Fruit fly (Drosophila melanogaster) whole organism, embryonic: ENCODE data around the gene CG13843.

ENCODE experiments used
- CG12104 ChIP-seq: fragments of 200-800 bp; sonication (Bioruptor generic); optimal IDR thresholded peaks from 3 replicates; lab custom pipeline; 2016; ENCODE audit warnings: missing biosample characterization, missing genetic modification characterization
- CG12391 ChIP-seq: fragments of 200-800 bp; sonication (Bioruptor generic); optimal IDR thresholded peaks from 3 replicates; lab custom pipeline; 2018; ENCODE audit warnings: missing biosample characterization, mild to moderate bottlenecking, missing genetic modification characterization, moderate library complexity
- CG13296 ChIP-seq: fragments of 200-800 bp; sonication (Bioruptor generic); optimal IDR thresholded peaks from 3 replicates; lab custom pipeline; 2018; ENCODE audit warnings: missing biosample characterization, mild to moderate bottlenecking, missing genetic modification characterization
- CG14050 ChIP-seq: fragments of 200-800 bp; sonication (Bioruptor generic); IDR thresholded peaks from 3 replicates; pipeline ENCODE4 v1.3.6; 2022; ENCODE audit warnings: missing biosample characterization, missing genetic modification characterization
- CG15073 ChIP-seq: fragments of 200-800 bp; sonication (Bioruptor generic); optimal IDR thresholded peaks from 2 replicates; lab custom pipeline; 2016; ENCODE audit warnings: missing biosample characterization, missing genetic modification characterization
- CG15601 ChIP-seq: fragments of 200-800 bp; sonication (Bioruptor generic); optimal IDR thresholded peaks from 3 replicates; lab custom pipeline; 2019; ENCODE audit warnings: missing biosample characterization, mild to moderate bottlenecking, missing genetic modification characterization, moderate library complexity
- CG1603 ChIP-seq: fragments of 200-800 bp; sonication (Bioruptor generic); optimal IDR thresholded peaks from 2 replicates; lab custom pipeline; 2019; ENCODE audit warnings: missing biosample characterization, mild to moderate bottlenecking, missing genetic modification characterization, moderate library complexity
- CG17568 ChIP-seq: fragments of 200-800 bp; sonication (Bioruptor generic); optimal IDR thresholded peaks from 2 replicates; lab custom pipeline; 2018; ENCODE audit warnings: missing biosample characterization, mild to moderate bottlenecking, missing genetic modification characterization, moderate library complexity
- CG17829 ChIP-seq: fragments of 200-800 bp; optimal IDR thresholded peaks from 2 replicates; lab custom pipeline; 2019; ENCODE audit warnings: missing biosample characterization, mild to moderate bottlenecking, missing genetic modification characterization, moderate library complexity
- CG1832 ChIP-seq: fragments of 200-800 bp; sonication (Bioruptor generic); optimal IDR thresholded peaks from 2 replicates; lab custom pipeline; 2017; ENCODE audit warnings: missing biosample characterization, mild to moderate bottlenecking, missing genetic modification characterization, inconsistent platforms
- CG2712 ChIP-seq: fragments of 200-800 bp; optimal IDR thresholded peaks from 3 replicates; lab custom pipeline; 2019; ENCODE audit warnings: missing biosample characterization, mild to moderate bottlenecking, missing genetic modification characterization, moderate library complexity
- CG33213 ChIP-seq: fragments of 200-800 bp; sonication (Bioruptor generic); optimal IDR thresholded peaks from 3 replicates; lab custom pipeline; 2016; ENCODE audit warnings: missing biosample characterization, missing genetic modification characterization
- CG34224 ChIP-seq: fragments of 200-800 bp; sonication (Bioruptor generic); IDR thresholded peaks from 3 replicates; pipeline ENCODE4 v1.3.6; 2022; ENCODE audit warnings: missing biosample characterization, missing genetic modification characterization; ENCODE audit not compliant: partially characterized antibody
- CG4404 ChIP-seq: fragments of 200-800 bp; sonication (Bioruptor generic); IDR thresholded peaks from 2 replicates; pipeline ENCODE4 v1.3.6; 2022; ENCODE audit warnings: missing biosample characterization, missing genetic modification characterization
- CG5953 ChIP-seq: fragments of 200-800 bp; sonication (Bioruptor generic); IDR thresholded peaks from 2 replicates; pipeline ENCODE4 v1.3.6; 2022; ENCODE audit warnings: missing biosample characterization, missing genetic modification characterization
- CG6654 ChIP-seq: fragments of 200-800 bp; sonication (Bioruptor generic); optimal IDR thresholded peaks from 2 replicates; lab custom pipeline; 2017; ENCODE audit warnings: missing biosample characterization, mild to moderate bottlenecking, missing genetic modification characterization
- CG7556 ChIP-seq: fragments of 200-800 bp; sonication (Bioruptor generic); optimal IDR thresholded peaks from 2 replicates; lab custom pipeline; 2017; ENCODE audit warnings: missing biosample characterization, mild to moderate bottlenecking, missing genetic modification characterization
- CG9215 ChIP-seq: fragments of 200-800 bp; sonication (Bioruptor generic); IDR thresholded peaks from 2 replicates; pipeline ENCODE4 v1.3.6; 2022; ENCODE audit warnings: missing biosample characterization, missing genetic modification characterization
- CTCF ChIP-seq: fragments of 200-800 bp; sonication (Bioruptor generic); optimal IDR thresholded peaks from 2 replicates; lab custom pipeline; 2017; ENCODE audit warnings: missing biosample characterization, mild to moderate bottlenecking, missing genetic modification characterization, moderate library complexity
- CrebB ChIP-seq: fragments of 200-800 bp; sonication (Bioruptor generic); optimal IDR thresholded peaks from 3 replicates; lab custom pipeline; 2018; ENCODE audit warnings: missing biosample characterization, mild to moderate bottlenecking, missing genetic modification characterization
- Doc2 ChIP-seq: fragments of 200-800 bp; sonication (Bioruptor generic); IDR thresholded peaks from 2 replicates; pipeline ENCODE4 v1.3.6; 2022; ENCODE audit warnings: missing biosample characterization, missing genetic modification characterization
- E2f1 ChIP-seq: fragments of 200-800 bp; sonication (Bioruptor generic); IDR thresholded peaks from 2 replicates; pipeline ENCODE4 v1.3.6; 2022; ENCODE audit warnings: missing biosample characterization, missing genetic modification characterization
- Hmr ChIP-seq: fragments of 200-800 bp; sonication (Bioruptor generic); optimal IDR thresholded peaks from 3 replicates; lab custom pipeline; 2017; ENCODE audit warnings: mild to moderate bottlenecking, missing biosample characterization, missing genetic modification reagents, missing genetic modification characterization
- Hr78 ChIP-seq, 2 experiments: fragments of 200-800 bp in 1 of 2; fragments of >200 bp in 1 of 2; sonication (Bioruptor generic) in 1 of 2; optimal IDR thresholded peaks; 2 replicates each; lab custom pipeline; 2017 to 2019; ENCODE audit warnings: missing biosample characterization in 2 of 2, missing genetic modification characterization in 2 of 2, mild to moderate bottlenecking in 1 of 2, moderate library complexity in 1 of 2
- Lhr ChIP-seq: fragments of 200-800 bp; sonication (Bioruptor generic); optimal IDR thresholded peaks from 3 replicates; lab custom pipeline; 2017; ENCODE audit warnings: mild to moderate bottlenecking, missing biosample characterization, missing genetic modification reagents, missing genetic modification characterization
- MESR4 ChIP-seq: fragments of 200-800 bp; sonication (Bioruptor generic); optimal IDR thresholded peaks from 2 replicates; lab custom pipeline; 2018; ENCODE audit warnings: missing biosample characterization, mild to moderate bottlenecking, missing genetic modification characterization, moderate library complexity
- Meics ChIP-seq: fragments of 200-800 bp; sonication (Bioruptor generic); optimal IDR thresholded peaks from 2 replicates; lab custom pipeline; 2017; ENCODE audit warnings: missing biosample characterization, mild to moderate bottlenecking, missing genetic modification characterization
- Nf-YC ChIP-seq: fragments of 200-800 bp; optimal IDR thresholded peaks from 3 replicates; lab custom pipeline; 2019; ENCODE audit warnings: missing biosample characterization, mild to moderate bottlenecking, missing genetic modification characterization, moderate library complexity
- Scr ChIP-seq: fragments of 200-800 bp; sonication (Bioruptor generic); IDR thresholded peaks from 2 replicates; pipeline ENCODE4 v1.3.6; 2022; ENCODE audit warnings: missing biosample characterization, missing genetic modification characterization; ENCODE audit not compliant: partially characterized antibody
- Sin3A ChIP-seq: fragments of >200 bp; optimal IDR thresholded peaks from 2 replicates; lab custom pipeline; 2018
- Sox102F ChIP-seq: fragments of 200-800 bp; sonication (Bioruptor generic); optimal IDR thresholded peaks from 2 replicates; lab custom pipeline; 2018; ENCODE audit warnings: missing biosample characterization, mild to moderate bottlenecking, missing genetic modification characterization, moderate library complexity
- Stat92E ChIP-seq, 3 experiments: fragments of >200 bp in 2 of 3; fragments of 200-800 bp in 1 of 3; sonication (Bioruptor generic) in 1 of 3; optimal IDR thresholded peaks; 2 replicates each; lab custom pipeline; 2017 to 2019; ENCODE audit warnings: missing biosample characterization in 3 of 3, missing genetic modification characterization in 3 of 3, mild to moderate bottlenecking in 1 of 3, moderate library complexity in 1 of 3
- Tbp ChIP-seq: fragments of >200 bp; optimal IDR thresholded peaks from 2 replicates; lab custom pipeline; 2018; ENCODE audit warnings: missing biosample characterization, missing genetic modification characterization
- Usf ChIP-seq: fragments of 200-800 bp; sonication (Bioruptor generic); optimal IDR thresholded peaks from 2 replicates; lab custom pipeline; 2017; ENCODE audit warnings: missing genotype, missing biosample characterization, missing genetic modification characterization
- Vsx1 ChIP-seq: fragments of 200-800 bp; sonication (Bioruptor generic); optimal IDR thresholded peaks from 2 replicates; lab custom pipeline; 2017; ENCODE audit warnings: missing biosample characterization, mild to moderate bottlenecking, missing genetic modification characterization, missing genetic modification reagents
- ap ChIP-seq: fragments of 200-800 bp; sonication (Bioruptor generic); IDR thresholded peaks from 2 replicates; pipeline ENCODE4 v1.3.6; 2022; ENCODE audit warnings: missing biosample characterization, missing genetic modification characterization
- cad ChIP-seq: fragments of >200 bp; optimal IDR thresholded peaks from 2 replicates; lab custom pipeline; 2017; ENCODE audit warnings: missing biosample characterization, missing genetic modification characterization
- cato ChIP-seq: fragments of 200-800 bp; sonication (Bioruptor generic); optimal IDR thresholded peaks from 2 replicates; lab custom pipeline; 2016; ENCODE audit warnings: missing biosample characterization, missing genetic modification characterization, borderline replicate concordance
- dati ChIP-seq: fragments of 200-800 bp; sonication (Bioruptor generic); IDR thresholded peaks from 2 replicates; pipeline ENCODE4 v1.3.6; 2022; ENCODE audit warnings: missing biosample characterization, missing genetic modification characterization
- dimm ChIP-seq: fragments of 200-800 bp; sonication (Bioruptor generic); IDR thresholded peaks from 2 replicates; pipeline ENCODE4 v1.3.6; 2022; ENCODE audit warnings: missing biosample characterization, missing genetic modification characterization
- gcm2 ChIP-seq: fragments of 200-800 bp; sonication (Bioruptor generic); optimal IDR thresholded peaks from 2 replicates; lab custom pipeline; 2016; ENCODE audit warnings: missing biosample characterization, missing genetic modification characterization
- ind ChIP-seq: fragments of 200-800 bp; sonication (Bioruptor generic); optimal IDR thresholded peaks from 3 replicates; lab custom pipeline; 2016; ENCODE audit warnings: missing biosample characterization, missing genetic modification characterization
- prd ChIP-seq, 3 experiments: fragments of >200 bp in 2 of 3; fragments of 200-800 bp in 1 of 3; sonication (Bioruptor generic) in 1 of 3; optimal IDR thresholded peaks in 2 of 3; IDR thresholded peaks in 1 of 3; 2 replicates in 2 of 3; 3 replicates in 1 of 3; pipeline versions ENCODE4 v1.3.6 to Lab custom; 2017 to 2022; ENCODE audit warnings: missing biosample characterization in 1 of 3, missing genetic modification characterization in 1 of 3
- pzg ChIP-seq: fragments of 200-800 bp; sonication (Bioruptor generic); optimal IDR thresholded peaks from 3 replicates; lab custom pipeline; 2018; ENCODE audit warnings: missing biosample characterization, mild to moderate bottlenecking, missing genetic modification characterization, moderate library complexity
- seq ChIP-seq: fragments of 200-800 bp; sonication (Bioruptor generic); IDR thresholded peaks from 2 replicates; pipeline ENCODE4 v1.3.6; 2022; ENCODE audit warnings: missing biosample characterization, missing genetic modification characterization
- sqz ChIP-seq: fragments of 200-800 bp; sonication (Bioruptor generic); optimal IDR thresholded peaks from 3 replicates; lab custom pipeline; 2018; ENCODE audit warnings: missing biosample characterization, mild to moderate bottlenecking, missing genetic modification characterization
- ssp ChIP-seq: fragments of 200-800 bp; sonication (Bioruptor generic); IDR thresholded peaks from 2 replicates; pipeline ENCODE4 v1.3.6; 2022; ENCODE audit warnings: missing biosample characterization, missing genetic modification characterization
- tin ChIP-seq: fragments of 200-800 bp; sonication (Bioruptor generic); optimal IDR thresholded peaks from 3 replicates; lab custom pipeline; 2016; ENCODE audit warnings: missing biosample characterization, missing genetic modification characterization
- tll ChIP-seq, 2 experiments: fragments of 200-800 bp in 1 of 2; fragments of >200 bp in 1 of 2; sonication (Bioruptor generic) in 1 of 2; optimal IDR thresholded peaks; 2 replicates each; lab custom pipeline; 2017 to 2019; ENCODE audit warnings: missing biosample characterization in 2 of 2, missing genetic modification characterization in 2 of 2, mild to moderate bottlenecking in 1 of 2, moderate library complexity in 1 of 2
- vvl ChIP-seq: fragments of 200-800 bp; sonication (Bioruptor generic); IDR thresholded peaks from 2 replicates; pipeline ENCODE4 v1.3.6; 2022; ENCODE audit warnings: missing biosample characterization, missing genetic modification characterization

CG13843 gene

dm6 chr3R:22624737-22625136, 15.5 kb downstream of the CG13843 start (continued):
- peak; percentile 34; the same call in 1 of the 2 replicates for TF ChIP-seq CG9215 (GFP tag; lab: Robert Waterston, UW)
- no peak for TF ChIP-seq MESR4 (GFP tag; lab: Kevin White, UChicago)
- peak; percentile 73 for TF ChIP-seq ap (GFP tag; lab: Robert Waterston, UW)
- TF ChIP-seq prd (optimal IDR thresholded peaks at IDR 0.05; lab: Kevin White, UChicago): no peak
- TF ChIP-seq prd (GFP tag; IDR thresholded peaks at IDR 0.05; lab: Robert Waterston, UW): peak; percentile 70; the same call in 2 of the 3 replicates
- TF ChIP-seq Lhr (GFP tag; lab: Kevin White, UChicago): no peak
- no peak for TF ChIP-seq CG15073 (GFP tag; lab: Kevin White, UChicago)
- TF ChIP-seq CTCF (GFP tag; lab: Kevin White, UChicago): peak; percentile 27
- peak; percentile 67 for TF ChIP-seq CG12391 (tag; lab: Kevin White, UChicago)
- no peak for TF ChIP-seq cato (GFP tag; lab: Kevin White, UChicago)
- TF ChIP-seq CG33213 (GFP tag; lab: Kevin White, UChicago): peak; percentile 56
- TF ChIP-seq CG1603: peak; percentile 82
- peak; percentile 72 for TF ChIP-seq ind (GFP tag; lab: Kevin White, UChicago)
- TF ChIP-seq ssp (GFP tag; lab: Robert Waterston, UW): peak; percentile 61
- no peak for TF ChIP-seq Doc2 (GFP tag; lab: Robert Waterston, UW)
- no peak for TF ChIP-seq CG13296 (GFP tag; lab: Kevin White, UChicago)
- TF ChIP-seq Hr78 (GFP tag; optimal IDR thresholded peaks at IDR 0.05; lab: Kevin White, UChicago): no peak
- TF ChIP-seq Sin3A (lab: Kevin White, UChicago): no peak
- TF ChIP-seq Tbp (GFP tag; lab: Kevin White, UChicago): no peak
- TF ChIP-seq tin: peak; percentile 67
- no peak for TF ChIP-seq Usf (GFP tag; lab: Kevin White, UChicago)
- TF ChIP-seq Hmr (GFP tag; lab: Kevin White, UChicago): no peak
- TF ChIP-seq Meics: peak; percentile 29
- no peak for TF ChIP-seq gcm2 (GFP tag; lab: Kevin White, UChicago)
- TF ChIP-seq CG1832 (GFP tag; lab: Kevin White, UChicago): no peak
- peak; percentile 77 for TF ChIP-seq CG2712 (tag; lab: Kevin White, UChicago)
- no peak for TF ChIP-seq CG34224 (GFP tag; lab: Robert Waterston, UW)
- no peak for TF ChIP-seq Scr (GFP tag; lab: Robert Waterston, UW)
- TF ChIP-seq E2f1 (GFP tag; lab: Robert Waterston, UW): peak; percentile 33
- TF ChIP-seq Vsx1 (GFP tag; lab: Kevin White, UChicago): no peak
- TF ChIP-seq CG4404 (GFP tag; lab: Robert Waterston, UW): 0 out of 2 replicates have a peak, but pooled peaks have one; percentile 35
- no peak for TF ChIP-seq CG6654 (GFP tag; lab: Kevin White, UChicago)
- no peak for TF ChIP-seq tll (GFP tag; optimal IDR thresholded peaks at IDR 0.05; lab: Kevin White, UChicago)
- peak; percentile 68 for TF ChIP-seq CG17829 (tag; lab: Kevin White, UChicago)
- TF ChIP-seq dimm (GFP tag; lab: Robert Waterston, UW): peak; percentile 67
- peak; percentile 85 for TF ChIP-seq vvl (GFP tag; lab: Robert Waterston, UW)
- TF ChIP-seq CG17568 (GFP tag; lab: Kevin White, UChicago): no peak
- TF ChIP-seq CG14050 (GFP tag; lab: Robert Waterston, UW): peak; percentile 29; the same call in 1 of the 3 replicates
- no peak for TF ChIP-seq CrebB (tag; lab: Kevin White, UChicago)
- no peak for TF ChIP-seq Stat92E (GFP tag; optimal IDR thresholded peaks at IDR 0.05; lab: Kevin White, UChicago)
- TF ChIP-seq Sox102F (GFP tag; lab: Kevin White, UChicago): peak; percentile 77
- TF ChIP-seq dati (GFP tag; lab: Robert Waterston, UW): 0 out of 2 replicates have a peak, but pooled peaks have one; percentile 9
- no peak for TF ChIP-seq Nf-YC (tag; lab: Kevin White, UChicago)
- TF ChIP-seq CG7556: peak; percentile 54
- peak; percentile 55 for TF ChIP-seq CG12104 (GFP tag; lab: Kevin White, UChicago)
- no peak for TF ChIP-seq pzg
- peak; percentile 18 for TF ChIP-seq sqz
- peak; percentile 75 for TF ChIP-seq CG5953 (GFP tag; lab: Robert Waterston, UW)
- TF ChIP-seq seq: peak; percentile 78
- no peak for TF ChIP-seq cad
- TF ChIP-seq CG15601 (tag; lab: Kevin White, UChicago): peak; percentile 2
